Fruit fly (Drosophila melanogaster): ENCODE data around the gene Hsp68.

The Hsp68 gene

DNA sequence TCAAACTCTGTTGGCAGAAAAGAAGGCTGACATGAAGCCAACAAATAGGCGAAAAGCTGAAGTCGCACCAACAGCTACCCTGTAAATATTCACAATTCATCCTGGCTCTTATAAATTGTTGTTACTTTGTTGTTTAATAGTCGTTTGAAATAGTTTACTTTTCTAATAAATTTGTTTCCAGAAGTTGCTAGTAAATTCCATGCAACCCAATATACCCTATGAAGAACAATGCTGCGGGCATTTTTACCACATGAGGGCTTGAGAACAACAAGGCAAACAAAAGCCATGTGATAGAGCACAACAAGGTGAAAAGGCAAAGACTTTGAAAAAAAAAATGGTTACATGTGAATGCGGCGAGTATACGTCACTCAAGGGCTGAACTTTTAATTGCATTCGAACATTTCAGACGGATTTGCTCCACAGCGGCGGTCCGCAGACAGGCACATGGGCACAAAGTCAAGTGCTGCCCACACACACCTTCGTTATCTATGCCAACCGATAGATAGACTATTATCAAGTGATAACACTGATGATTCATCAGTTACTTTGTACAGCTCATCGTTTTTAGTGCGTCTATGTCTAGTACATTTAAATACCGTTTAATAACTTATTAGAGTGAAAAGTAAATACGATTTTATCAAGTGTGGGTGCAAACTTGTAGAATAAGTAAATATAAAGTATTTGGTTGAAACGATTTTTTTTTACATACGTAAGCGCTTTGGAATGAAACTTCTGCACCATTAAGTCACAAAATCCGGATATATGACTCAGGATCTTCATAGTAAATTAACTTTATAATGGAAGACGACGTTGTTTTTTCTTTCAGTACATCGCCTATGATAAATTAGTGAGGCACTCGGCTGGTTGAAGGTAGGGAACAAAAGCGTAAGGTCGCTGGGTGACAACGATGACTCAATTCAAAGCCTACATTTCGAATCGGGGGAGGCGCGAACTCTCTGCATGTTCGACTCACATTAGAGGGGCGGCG, 42.2 kb upstream of the Hsp68 start (continued):
- TF ChIP-seq CG11723 (GFP tag; optimal IDR thresholded peaks at IDR 0.05) (peak; percentile 34), fd3F (GFP tag; optimal IDR thresholded peaks at IDR 0.05) (peak; percentile 76), ERR (GFP tag; optimal IDR thresholded peaks at IDR 0.05) (peak; percentile 72), cwo (GFP tag; optimal IDR thresholded peaks at IDR 0.05) (peak; percentile 53), slbo (GFP tag; IDR thresholded peaks at IDR 0.05) (peak; percentile 95), twi (tag; optimal IDR thresholded peaks at IDR 0.05) (peak; percentile 48), CG34422 (GFP tag; IDR thresholded peaks at IDR 0.05) (peak; percentile 89), CG7745 (tag; optimal IDR thresholded peaks at IDR 0.05) (no peak), CG17328 (GFP tag; IDR thresholded peaks at IDR 0.05) (peak; percentile 74), CG2202 (tag; optimal IDR thresholded peaks at IDR 0.05) (peak; percentile 34), CG17186 (GFP tag; optimal IDR thresholded peaks at IDR 0.05) (no peak), NC2α (GFP tag; optimal IDR thresholded peaks at IDR 0.05) (peak; percentile 55), CG10979 (tag; optimal IDR thresholded peaks at IDR 0.05) (peak; percentile 76), zfh2 (GFP tag; optimal IDR thresholded peaks at IDR 0.05) (peak; percentile 76), CG8089 (GFP tag; optimal IDR thresholded peaks at IDR 0.05) (peak; percentile 54), CG2875 (GFP tag; optimal IDR thresholded peaks at IDR 0.05) (no peak), CG15269 (tag; optimal IDR thresholded peaks at IDR 0.05) (peak; percentile 84), CG12071 (GFP tag; optimal IDR thresholded peaks at IDR 0.05) (peak; percentile 71), CG8478 (optimal IDR thresholded peaks at IDR 0.05) (no peak), ap (GFP tag; IDR thresholded peaks at IDR 0.05) (peak; percentile 74), CG9817 (tag; optimal IDR thresholded peaks at IDR 0.05) (peak; percentile 54), sisA (GFP tag; IDR thresholded peaks at IDR 0.05) (peak; percentile 79), vnd (GFP tag; IDR thresholded peaks at IDR 0.05; ENCODE audit: partially characterized antibody) (no peak), Six4 (GFP tag; optimal IDR thresholded peaks at IDR 0.05) (peak; percentile 62), unpg (GFP tag; optimal IDR thresholded peaks at IDR 0.05) (peak; percentile 76), CG18764 (GFP tag; optimal IDR thresholded peaks at IDR 0.05) (peak; percentile 65), row (GFP tag; IDR thresholded peaks at IDR 0.05) (peak; percentile 94), stwl (tag; optimal IDR thresholded peaks at IDR 0.05) (no peak), sens-2 (GFP tag; IDR thresholded peaks at IDR 0.05) (peak; percentile 56; the same call in 1 of the 2 replicates), onecut (GFP tag; IDR thresholded peaks at IDR 0.05) (peak; percentile 46), CG30403 (GFP tag; optimal IDR thresholded peaks at IDR 0.05) (peak; percentile 64), CG15011 (GFP tag; optimal IDR thresholded peaks at IDR 0.05) (peak; percentile 67), Nf-YA (GFP tag; IDR thresholded peaks at IDR 0.05) (peak; percentile 76), NfI (GFP tag; optimal IDR thresholded peaks at IDR 0.05) (peak; percentile 75), ttk (GFP tag; IDR thresholded peaks at IDR 0.05) (peak; percentile 69), al (GFP tag; IDR thresholded peaks at IDR 0.05) (peak; percentile 80), CG13894 (tag; optimal IDR thresholded peaks at IDR 0.05) (no peak), CG11093 (GFP tag; IDR thresholded peaks at IDR 0.05) (peak; percentile 56), inv (GFP tag; IDR thresholded peaks at IDR 0.05; ENCODE audit: partially characterized antibody) (no peak), E2f1 (GFP tag; IDR thresholded peaks at IDR 0.05) (peak; percentile 81), lbe (GFP tag; optimal IDR thresholded peaks at IDR 0.05) (peak; percentile 58), pita (GFP tag; optimal IDR thresholded peaks at IDR 0.05) (no peak), eyg (GFP tag; optimal IDR thresholded peaks at IDR 0.05) (peak; percentile 34), chif (GFP tag; optimal IDR thresholded peaks at IDR 0.05) (peak; percentile 84 to 89), Hmr (GFP tag; optimal IDR thresholded peaks at IDR 0.05) (peak; percentile 64), CG9215 (GFP tag; IDR thresholded peaks at IDR 0.05) (peak; percentile 63), fu2 (GFP tag; optimal IDR thresholded peaks at IDR 0.05) (peak; percentile 69), CG4617 (GFP tag; optimal IDR thresholded peaks at IDR 0.05; ENCODE audit: borderline replicate concordance) (peak; percentile 31), CG32772 (GFP tag; IDR thresholded peaks at IDR 0.05) (peak; percentile 82)

Data from whole organism, embryonic.